Worm (Caenorhabditis elegans): ENCODE results near the gene rbc-2.

DNA sequence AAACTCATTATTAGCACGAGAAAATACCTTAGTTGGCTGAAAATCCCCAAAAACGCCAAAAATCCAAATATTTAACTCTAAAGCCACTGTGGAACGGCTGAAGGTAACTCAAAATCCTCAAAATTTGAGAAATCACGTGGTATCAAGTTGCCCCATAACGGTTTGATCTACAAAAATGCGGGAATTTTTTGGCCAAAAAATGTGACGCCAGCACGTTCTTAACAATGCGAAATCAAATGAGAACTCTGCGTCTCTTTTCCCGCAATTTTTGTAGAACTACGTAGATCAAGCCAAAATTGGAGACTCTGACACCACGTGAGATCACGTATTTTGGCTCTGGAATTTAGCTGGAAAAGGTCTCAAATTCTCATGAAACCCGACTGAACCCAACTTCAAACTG is 53.7 kb downstream of the rbc-2 start:
- no peak for TF ChIP-seq ama-1 (optimal IDR thresholded peaks at IDR 0.05)
- no peak for TF ChIP-seq tbx-11 (GFP tag; IDR thresholded peaks at IDR 0.05)
- no peak for TF ChIP-seq hnd-1 (tag; optimal IDR thresholded peaks at IDR 0.05)
- no peak for TF ChIP-seq flt-1 (GFP tag; IDR thresholded peaks at IDR 0.05)
- TF ChIP-seq hmg-4 (GFP tag; optimal IDR thresholded peaks at IDR 0.05), result no peak
- no peak for TF ChIP-seq ceh-13 (GFP tag; optimal IDR thresholded peaks at IDR 0.05)
- no peak for TF ChIP-seq B0310.2 (tag; optimal IDR thresholded peaks at IDR 0.05)
- no peak for TF ChIP-seq tbx-37 (GFP tag; conservative IDR thresholded peaks at IDR 0.05)
- no peak for TF ChIP-seq sea-1 (GFP tag; conservative IDR thresholded peaks at IDR 0.05)
- no peak for TF ChIP-seq ceh-36 (tag; optimal IDR thresholded peaks at IDR 0.05)

Data from whole organism, early embryonic.